Worm (Caenorhabditis elegans): ENCODE measurements around the gene F31B9.2.

Gene F31B9.2

ce11 chrX:15917000-15917399 is at the start of gene F31B9.2, which contains the start of gene F31B9.4:
F31B9.2 (plus strand) TSS chrX:15917367.
F31B9.4 (minus strand) TSS chrX:15917100.
- TF ChIP-seq elt-1 (tag; optimal IDR thresholded peaks at IDR 0.05; ENCODE audit: borderline replicate concordance, insufficient read depth) (no peak), lin-13 (tag; optimal IDR thresholded peaks at IDR 0.05) (no peak), nhr-237 (tag; optimal IDR thresholded peaks at IDR 0.05) (no peak), tbx-8 (GFP tag; optimal IDR thresholded peaks at IDR 0.05) (no peak), nhr-12 (tag; optimal IDR thresholded peaks at IDR 0.05) (no peak), hlh-1 (tag; optimal IDR thresholded peaks at IDR 0.05) (no peak), nhr-76 (tag; optimal IDR thresholded peaks at IDR 0.05) (no peak), blmp-1 (tag; optimal IDR thresholded peaks at IDR 0.05) (no peak)

ce11 chrX:15869589-15869988 is 47.6 kb upstream of the F31B9.2 start:
- TF ChIP-seq elt-3 (tag; optimal IDR thresholded peaks at IDR 0.05): no peak
- TF ChIP-seq drap-1 (GFP tag; optimal IDR thresholded peaks at IDR 0.05): no peak
- TF ChIP-seq ceh-83 (GFP tag; optimal IDR thresholded peaks at IDR 0.05): no peak

DNA sequence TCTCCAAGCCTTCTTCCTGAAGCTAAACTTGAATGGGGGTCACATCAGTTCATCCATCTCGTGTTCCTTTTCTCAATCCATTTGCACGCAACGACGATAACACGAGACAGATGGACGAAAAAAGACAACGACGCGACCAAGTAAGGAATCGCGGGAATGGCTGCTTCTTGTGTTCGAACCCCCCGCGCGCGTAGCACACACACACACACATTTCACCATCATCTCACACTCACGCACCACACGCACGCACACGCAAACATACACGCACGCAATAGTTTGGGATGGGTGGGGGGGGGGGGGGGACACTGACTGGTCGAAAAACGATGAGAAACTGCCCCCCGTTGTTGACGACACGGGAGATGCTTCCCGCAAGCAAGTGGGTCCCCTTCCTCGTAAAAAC is 40.2 kb upstream of the F31B9.2 start:
- peak; percentile 60 for TF ChIP-seq sptf-1 (tag; optimal IDR thresholded peaks at IDR 0.05)
- TF ChIP-seq M03D4.4 (tag; optimal IDR thresholded peaks at IDR 0.05): peak; percentile 42
- TF ChIP-seq mls-2 (tag; optimal IDR thresholded peaks at IDR 0.05): peak; percentile 46
- no peak for TF ChIP-seq nhr-76 (tag; optimal IDR thresholded peaks at IDR 0.05)
- peak; percentile 59 for TF ChIP-seq cnd-1 (tag; optimal IDR thresholded peaks at IDR 0.05)
- TF ChIP-seq bed-3 (GFP tag; optimal IDR thresholded peaks at IDR 0.05): no peak
- TF ChIP-seq ham-2 (GFP tag; optimal IDR thresholded peaks at IDR 0.05): peak; percentile 53

DNA sequence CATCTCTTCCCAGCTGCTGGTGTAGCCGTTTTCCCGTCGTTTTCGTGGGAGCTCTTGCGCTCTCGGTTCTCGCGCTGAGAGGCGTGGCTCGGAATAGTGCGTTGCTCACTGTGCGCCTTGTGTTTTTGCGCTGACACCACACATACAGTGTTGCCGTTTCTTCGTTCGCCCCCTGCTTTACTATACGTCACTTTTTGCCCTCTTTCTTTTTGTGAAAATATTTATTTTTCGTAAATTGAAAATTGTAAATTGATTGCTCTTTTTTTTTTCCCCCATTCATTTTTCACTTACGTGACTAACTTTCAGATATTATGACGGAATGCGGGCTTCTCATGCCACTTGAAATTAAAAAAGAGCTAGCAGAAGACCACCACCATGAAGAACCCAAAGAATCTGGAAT is 38.4 kb upstream of the F31B9.2 start, which contains the start of gene gmeb-2:
Gene gmeb-2, plus strand, starts transcription at position 301 of the 400 bp plus-strand sequence.
- TF ChIP-seq elt-3 (tag; optimal IDR thresholded peaks at IDR 0.05): no peak
- no peak for TF ChIP-seq nhr-28 (tag; optimal IDR thresholded peaks at IDR 0.05)
- no peak for TF ChIP-seq ham-2 (GFP tag; optimal IDR thresholded peaks at IDR 0.05)
- TF ChIP-seq tbx-8 (GFP tag; optimal IDR thresholded peaks at IDR 0.05): no peak
- no peak for TF ChIP-seq sem-2 (GFP tag; optimal IDR thresholded peaks at IDR 0.05)
- TF ChIP-seq zip-8 (tag; optimal IDR thresholded peaks at IDR 0.05): no peak
- TF ChIP-seq unc-120 (tag; optimal IDR thresholded peaks at IDR 0.05; ENCODE audit: poor library complexity, severe bottlenecking): no peak
- TF ChIP-seq cnd-1 (tag; optimal IDR thresholded peaks at IDR 0.05): no peak
- TF ChIP-seq snpc-4 (tag; optimal IDR thresholded peaks at IDR 0.05): no peak
- no peak for TF ChIP-seq ceh-83 (GFP tag; optimal IDR thresholded peaks at IDR 0.05)
- TF ChIP-seq nhr-237 (tag; optimal IDR thresholded peaks at IDR 0.05): no peak

DNA sequence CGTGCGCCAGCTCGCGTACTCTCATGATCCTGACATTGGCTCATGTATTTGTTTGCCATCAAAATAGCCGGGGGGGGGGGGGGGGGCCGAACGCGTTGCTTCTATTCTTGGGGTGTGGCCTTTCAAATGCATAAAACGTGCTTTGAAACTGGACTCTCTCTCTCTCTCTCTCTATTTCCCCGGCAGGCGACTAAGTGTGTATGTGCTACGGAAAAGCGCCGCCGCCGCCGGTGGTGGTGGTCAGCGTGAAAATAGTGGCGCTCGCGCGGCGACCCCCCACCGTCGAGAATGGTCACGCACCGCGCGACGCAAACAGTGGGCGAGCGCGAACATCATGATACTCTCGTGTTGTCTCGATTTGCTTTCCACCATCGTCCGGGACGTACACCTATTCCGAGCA is 36.1 kb upstream of the F31B9.2 start:
- TF ChIP-seq nhr-28 (tag; optimal IDR thresholded peaks at IDR 0.05): no peak
- TF ChIP-seq pha-4 (tag; optimal IDR thresholded peaks at IDR 0.05): peak; percentile 22
- TF ChIP-seq ham-2 (GFP tag; optimal IDR thresholded peaks at IDR 0.05): peak; percentile 53
- TF ChIP-seq M03D4.4 (tag; optimal IDR thresholded peaks at IDR 0.05): peak; percentile 16
- TF ChIP-seq sptf-1 (tag; optimal IDR thresholded peaks at IDR 0.05): peak; percentile 8

DNA sequence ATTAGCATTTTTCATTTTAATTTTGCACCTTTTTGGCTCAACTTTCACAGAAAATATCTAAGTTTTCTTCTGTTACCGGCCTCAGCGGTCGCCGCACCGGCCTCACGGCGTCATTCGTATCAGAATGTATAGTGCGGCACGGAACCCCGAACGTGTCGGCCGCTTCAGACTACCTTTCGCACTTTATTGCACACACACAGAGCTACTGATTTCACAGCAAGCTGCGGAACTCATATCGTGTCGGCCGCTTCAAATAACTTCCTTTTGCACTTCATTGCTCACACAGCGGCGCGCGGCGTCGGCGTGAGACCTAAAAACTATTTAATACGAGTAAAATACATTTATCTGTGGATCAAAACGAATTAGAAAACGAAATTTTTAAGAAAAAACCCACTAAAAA is 32.7 kb upstream of the F31B9.2 start:
- TF ChIP-seq lsy-2 (tag; optimal IDR thresholded peaks at IDR 0.05): no peak
- TF ChIP-seq blmp-1 (tag; optimal IDR thresholded peaks at IDR 0.05): no peak
- TF ChIP-seq unc-39 (tag; optimal IDR thresholded peaks at IDR 0.05): no peak
- no peak for TF ChIP-seq drap-1 (GFP tag; optimal IDR thresholded peaks at IDR 0.05)
- TF ChIP-seq ces-1 (GFP tag; optimal IDR thresholded peaks at IDR 0.05): no peak
- no peak for TF ChIP-seq pha-4 (tag; optimal IDR thresholded peaks at IDR 0.05)
- TF ChIP-seq nhr-2 (tag; optimal IDR thresholded peaks at IDR 0.05): no peak
- no peak for TF ChIP-seq nhr-76 (tag; optimal IDR thresholded peaks at IDR 0.05)
- no peak for TF ChIP-seq lin-32 (GFP tag; optimal IDR thresholded peaks at IDR 0.05)

DNA sequence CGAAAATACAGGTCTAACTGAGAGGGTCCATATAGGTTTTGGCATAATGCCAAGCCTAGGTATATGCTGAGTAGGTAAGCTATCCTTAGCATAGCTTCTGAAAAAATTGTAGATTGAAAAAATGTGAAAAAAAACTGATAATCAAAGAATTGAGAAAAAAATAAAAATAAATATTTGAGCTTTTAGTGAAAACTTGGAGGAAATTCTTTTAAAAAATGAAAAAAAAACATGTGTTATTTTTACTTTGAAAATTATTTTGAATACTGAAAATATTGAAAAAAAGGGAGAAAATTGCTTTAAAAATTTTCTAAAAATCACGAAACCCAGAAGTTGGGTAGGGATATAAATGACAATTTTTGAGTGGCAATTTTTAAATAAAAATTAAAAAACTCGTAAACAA is 29.7 kb upstream of the F31B9.2 start, which contains the start of gene F53H4.3:
Gene F53H4.3, minus strand, starts transcription at position 101 of the 400 bp plus-strand sequence.
- TF ChIP-seq ceh-43 (GFP tag; optimal IDR thresholded peaks at IDR 0.05) (no peak), nhr-28 (tag; optimal IDR thresholded peaks at IDR 0.05) (no peak), elt-3 (tag; optimal IDR thresholded peaks at IDR 0.05) (no peak), M03D4.4 (tag; optimal IDR thresholded peaks at IDR 0.05) (no peak), snpc-4 (tag; optimal IDR thresholded peaks at IDR 0.05) (no peak), tbx-8 (GFP tag; optimal IDR thresholded peaks at IDR 0.05) (no peak), nhr-76 (tag; optimal IDR thresholded peaks at IDR 0.05) (no peak), ztf-11 (tag; optimal IDR thresholded peaks at IDR 0.05) (no peak), nhr-2 (tag; optimal IDR thresholded peaks at IDR 0.05) (no peak), mab-5 (tag; optimal IDR thresholded peaks at IDR 0.05) (no peak), ham-2 (GFP tag; optimal IDR thresholded peaks at IDR 0.05) (no peak), ces-1 (GFP tag; optimal IDR thresholded peaks at IDR 0.05) (no peak)
